Worm (Caenorhabditis elegans) whole organism, young adult: ENCODE data around the gene Y70C5A.2.
A peak's percentile ranks its signal among the peaks of the same experiment; 100 is the strongest.

Source experiments
- F10E7.11 ChIP-seq: sonication (generic microtip); optimal IDR thresholded peaks from 2 replicates; lab custom pipeline; 2017; ENCODE audit warnings: mild to moderate bottlenecking, missing genetic modification characterization, moderate library complexity, missing compliant biosample characterization
- Y53F4B.3 ChIP-seq: fragments of 200-800 bp; sonication (Bioruptor generic); IDR thresholded peaks from 2 replicates; pipeline ENCODE4 v1.3.6; 2022; ENCODE audit warnings: missing genetic modification reagents, missing genetic modification characterization, missing compliant biosample characterization
- him-1 ChIP-seq: sonication (generic microtip); optimal IDR thresholded peaks from 2 replicates; lab custom pipeline; 2016; ENCODE audit warnings: missing genotype, missing genetic modification reagents, missing genetic modification characterization, missing compliant biosample characterization
- mes-4 ChIP-seq: sonication (generic microtip); optimal IDR thresholded peaks from 2 replicates; lab custom pipeline; 2016; ENCODE audit warnings: missing genotype, missing genetic modification characterization, missing compliant biosample characterization
- nfya-1 ChIP-seq: sonication (generic microtip); optimal IDR thresholded peaks from 2 replicates; lab custom pipeline; 2017; ENCODE audit warnings: antibody characterized with exemption, missing compliant biosample characterization, missing genetic modification characterization, borderline replicate concordance; ENCODE audit not compliant: insufficient read depth
- snpc-4 ChIP-seq, 5 experiments: fragments of 150-350 bp in 1 of 5; sonication (generic microtip) in 4 of 5; optimal IDR thresholded peaks; 2 replicates each; lab custom pipeline; 2014 to 2018; ENCODE audit warnings: missing genetic modification characterization in 5 of 5, missing biosample characterization in 3 of 5, antibody characterized with exemption in 2 of 5, mild to moderate bottlenecking in 2 of 5, missing compliant biosample characterization in 2 of 5, missing genotype in 2 of 5, moderate library complexity in 2 of 5, missing genetic modification reagents in 1 of 5
- unc-62 ChIP-seq: fragments of 150-350 bp; optimal IDR thresholded peaks from 2 replicates; lab custom pipeline; 2014; ENCODE audit warnings: missing biosample characterization, missing genetic modification reagents, missing genetic modification characterization
- ztf-22 ChIP-seq: fragments of 200-800 bp; sonication (Bioruptor generic); optimal IDR thresholded peaks from 2 replicates; lab custom pipeline; 2018; ENCODE audit warnings: mild to moderate bottlenecking, missing genetic modification characterization, moderate library complexity, missing compliant biosample characterization
- ztf-26 ChIP-seq: sonication (generic microtip); optimal IDR thresholded peaks from 2 replicates; lab custom pipeline; 2017; ENCODE audit warnings: missing genetic modification characterization, missing compliant biosample characterization
- ztf-28 ChIP-seq: fragments of 200-800 bp; sonication (Bioruptor generic); IDR thresholded peaks from 2 replicates; pipeline ENCODE4 v1.3.6; 2022; ENCODE audit warnings: missing genetic modification reagents, missing genetic modification characterization, missing compliant biosample characterization

DNA sequence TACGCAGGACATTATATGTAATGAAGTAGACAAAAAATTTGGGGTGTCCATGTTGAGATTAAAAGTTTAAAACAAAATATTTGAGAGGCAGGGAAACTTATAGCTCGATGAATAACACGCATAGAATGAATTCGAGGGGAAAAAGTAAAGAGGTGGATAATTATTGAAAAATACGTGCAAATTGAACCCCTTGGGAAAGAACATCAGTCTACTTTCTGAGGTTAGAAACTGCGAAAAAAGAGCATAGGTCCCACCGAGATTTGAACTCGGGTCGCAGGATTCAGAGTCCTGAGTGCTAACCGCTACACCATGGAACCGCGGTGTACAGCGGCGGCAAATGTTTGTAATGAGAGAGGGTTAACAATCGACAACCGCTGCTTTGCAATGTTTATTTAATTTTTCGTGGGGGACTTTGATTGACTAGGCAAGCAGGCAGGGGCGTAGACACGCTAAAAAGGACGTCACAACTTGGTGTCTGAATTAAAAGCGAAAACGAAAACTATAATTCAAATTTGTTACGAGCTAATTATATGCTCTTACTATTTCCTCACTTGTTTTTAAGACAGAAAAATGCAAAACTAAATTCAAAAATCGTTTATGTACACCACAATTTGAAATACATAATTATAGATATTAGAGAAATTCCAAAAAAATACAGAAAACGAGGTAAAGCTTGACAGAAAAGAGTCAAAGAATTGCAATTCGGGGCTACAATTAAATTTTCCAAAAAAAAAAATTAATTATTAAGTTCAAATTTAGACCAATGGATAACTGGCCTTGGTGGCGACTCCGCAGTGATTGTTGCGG, 30.8 kb downstream of the Y70C5A.2 start, which contains the start of gene srh-269:
- peak; percentile 87 for TF ChIP-seq him-1 (tag; lab: Kevin White, UChicago)
- peak; percentile 85 for TF ChIP-seq F10E7.11
- peak; percentile 10 for TF ChIP-seq mes-4 (tag; lab: Kevin White, UChicago)
- peak; percentile 76; the same call in 1 of the 2 replicates for TF ChIP-seq ztf-28
- TF ChIP-seq ztf-26, result peak; percentile 81
- no peak for TF ChIP-seq unc-62 (GFP tag; lab: Kevin White, UChicago)
- TF ChIP-seq ztf-22 (GFP tag; lab: Kevin White, UChicago), result no peak
- TF ChIP-seq snpc-4 (GFP tag; optimal IDR thresholded peaks at IDR 0.05; lab: Kevin White, UChicago), result peak; percentile 51
- TF ChIP-seq snpc-4 (tag; optimal IDR thresholded peaks at IDR 0.05; lab: Kevin White, UChicago), result peak; percentile 30 to 86 (median 58)
- no peak for TF ChIP-seq Y53F4B.3 (GFP tag; lab: Robert Waterston, UW)
- no peak for TF ChIP-seq nfya-1 (tag; lab: Kevin White, UChicago)
